Worm (Caenorhabditis elegans) whole organism, young adult: ENCODE measurements around the gene K01G5.8.

Source experiments
- D2030.7 ChIP-seq: fragments of 200-800 bp; sonication (Bioruptor generic); IDR thresholded peaks from 2 replicates; pipeline ENCODE4 v1.3.6; 2022; ENCODE audit warnings: missing genetic modification reagents, missing genetic modification characterization, missing compliant biosample characterization
- ZK185.1 ChIP-seq: sonication (generic microtip); optimal IDR thresholded peaks from 2 replicates; lab custom pipeline; 2016; ENCODE audit warnings: mild to moderate bottlenecking, missing genetic modification characterization, missing compliant biosample characterization; ENCODE audit not compliant: poor library complexity, severe bottlenecking
- ceh-91 ChIP-seq: fragments of 200-800 bp; sonication (Bioruptor generic); IDR thresholded peaks from 2 replicates; pipeline ENCODE4 v1.3.6; 2022; ENCODE audit warnings: missing genetic modification reagents, missing genetic modification characterization, missing compliant biosample characterization
- nhr-27 ChIP-seq: fragments of 200-800 bp; sonication (Bioruptor generic); optimal IDR thresholded peaks from 2 replicates; lab custom pipeline; 2018; ENCODE audit warnings: mild to moderate bottlenecking, missing genetic modification characterization, moderate library complexity, missing compliant biosample characterization
- tbx-9 ChIP-seq: sonication (generic microtip); optimal IDR thresholded peaks from 2 replicates; lab custom pipeline; 2016; ENCODE audit warnings: borderline replicate concordance, missing genetic modification characterization, inconsistent platforms, missing compliant biosample characterization

- TF ChIP-seq tbx-9 (no peak), ZK185.1 (no peak), D2030.7 (GFP tag; lab: Robert Waterston, UW) (no peak), nhr-27 (tag; lab: Kevin White, UChicago) (no peak), ceh-91 (GFP tag; lab: Robert Waterston, UW) (no peak)
Observed at ce11 chrIII:10769693-10770092, 29.1 kb upstream of the K01G5.8 start.
